Worm (Caenorhabditis elegans) whole organism, L3 larva: Measurements from ENCODE around the gene clec-258.

ENCODE experiments used
- R02D3.7 ChIP-seq: fragments of 150-350 bp; optimal IDR thresholded peaks from 2 replicates; lab custom pipeline; 2014; ENCODE audit warnings: missing biosample characterization, missing genetic modification characterization
- ZK546.5 ChIP-seq: sonication (generic microtip); optimal IDR thresholded peaks from 2 replicates; lab custom pipeline; 2017; ENCODE audit warnings: missing biosample characterization, missing genetic modification characterization
- aly-2 ChIP-seq: fragments of 150-350 bp; optimal IDR thresholded peaks from 2 replicates; lab custom pipeline; 2014; ENCODE audit warnings: missing biosample characterization, missing genetic modification characterization
- ceh-16 ChIP-seq: sonication (generic microtip); optimal IDR thresholded peaks from 2 replicates; lab custom pipeline; 2017; ENCODE audit warnings: missing biosample characterization, missing genetic modification characterization
- ceh-82 ChIP-seq: fragments of 150-350 bp; optimal IDR thresholded peaks from 2 replicates; lab custom pipeline; 2014; ENCODE audit warnings: missing biosample characterization, missing genetic modification characterization
- ceh-9 ChIP-seq: sonication (generic microtip); optimal IDR thresholded peaks from 2 replicates; lab custom pipeline; 2018; ENCODE audit warnings: missing biosample characterization, missing genetic modification characterization
- daf-12 ChIP-seq: fragments of 150-350 bp; optimal IDR thresholded peaks from 2 replicates; lab custom pipeline; 2014; ENCODE audit warnings: missing biosample characterization, missing genetic modification reagents, missing genetic modification characterization
- egl-27 ChIP-seq: sonication (generic microtip); optimal IDR thresholded peaks from 4 replicates; lab custom pipeline; 2017; ENCODE audit warnings: missing biosample characterization, missing genetic modification reagents, missing genetic modification characterization
- egl-5 ChIP-seq: fragments of 150-350 bp; optimal IDR thresholded peaks from 2 replicates; lab custom pipeline; 2017; ENCODE audit warnings: missing biosample characterization, missing genetic modification reagents, missing genetic modification characterization, inconsistent platforms
- elt-1 ChIP-seq: fragments of 150-350 bp; optimal IDR thresholded peaks from 2 replicates; lab custom pipeline; 2014; ENCODE audit warnings: missing biosample characterization, missing genetic modification characterization
- elt-2 ChIP-seq: sonication (generic microtip); optimal IDR thresholded peaks from 2 replicates; lab custom pipeline; 2016; ENCODE audit warnings: missing genetic modification reagents, mild to moderate bottlenecking, missing genetic modification characterization, missing compliant biosample characterization
- elt-3 ChIP-seq, 3 experiments: fragments of 150-350 bp in 1 of 3; sonication (generic microtip) in 2 of 3; optimal IDR thresholded peaks; 2 replicates in 2 of 3; 4 replicates in 1 of 3; lab custom pipeline; 2014 to 2017; ENCODE audit warnings: missing biosample characterization in 3 of 3, missing genetic modification characterization in 3 of 3
- eor-1 ChIP-seq, 2 experiments: fragments of 150-350 bp; optimal IDR thresholded peaks; 2 replicates each; lab custom pipeline; 2014 to 2018; ENCODE audit warnings: missing biosample characterization in 2 of 2, missing genetic modification characterization in 2 of 2
- fkh-10 ChIP-seq: sonication (generic microtip); optimal IDR thresholded peaks from 2 replicates; lab custom pipeline; 2017; ENCODE audit warnings: missing biosample characterization, missing genetic modification reagents, missing genetic modification characterization
- fkh-2 ChIP-seq: fragments of 150-350 bp; optimal IDR thresholded peaks from 2 replicates; lab custom pipeline; 2014; ENCODE audit warnings: missing biosample characterization, missing genetic modification reagents, missing genetic modification characterization
- fos-1 ChIP-seq: fragments of 150-350 bp; optimal IDR thresholded peaks from 2 replicates; lab custom pipeline; 2014; ENCODE audit warnings: missing biosample characterization, missing genetic modification characterization
- hmg-11 ChIP-seq: sonication (generic microtip); optimal IDR thresholded peaks from 2 replicates; lab custom pipeline; 2016; ENCODE audit warnings: missing genetic modification characterization, missing compliant biosample characterization
- mdl-1 ChIP-seq: fragments of 150-350 bp; optimal IDR thresholded peaks from 2 replicates; lab custom pipeline; 2014; ENCODE audit warnings: missing biosample characterization, missing genetic modification characterization
- mml-1 ChIP-seq: fragments of 150-350 bp; sonication (generic microtip); optimal IDR thresholded peaks from 3 replicates; lab custom pipeline; 2014; ENCODE audit warnings: missing biosample characterization, missing genetic modification characterization
- nhr-11 ChIP-seq: fragments of 150-350 bp; optimal IDR thresholded peaks from 2 replicates; lab custom pipeline; 2014; ENCODE audit warnings: missing biosample characterization, missing genetic modification characterization
- nhr-23 ChIP-seq: fragments of 150-350 bp; optimal IDR thresholded peaks from 2 replicates; lab custom pipeline; 2014; ENCODE audit warnings: missing biosample characterization, missing genetic modification reagents, missing genetic modification characterization
- nhr-237 ChIP-seq: fragments of 150-350 bp; optimal IDR thresholded peaks from 2 replicates; lab custom pipeline; 2014; ENCODE audit warnings: missing biosample characterization, missing genetic modification characterization
- nhr-25 ChIP-seq: sonication (generic microtip); optimal IDR thresholded peaks from 2 replicates; lab custom pipeline; 2017; ENCODE audit warnings: missing biosample characterization, missing genetic modification characterization
- nhr-28 ChIP-seq: fragments of 150-350 bp; optimal IDR thresholded peaks from 2 replicates; lab custom pipeline; 2014; ENCODE audit warnings: missing biosample characterization, missing genetic modification characterization
- nhr-43 ChIP-seq: sonication (generic microtip); optimal IDR thresholded peaks from 2 replicates; lab custom pipeline; 2016; ENCODE audit warnings: mild to moderate bottlenecking, missing genetic modification characterization, missing compliant biosample characterization; ENCODE audit not compliant: poor library complexity, severe bottlenecking
- nhr-67 ChIP-seq: fragments of 150-350 bp; optimal IDR thresholded peaks from 2 replicates; lab custom pipeline; 2014; ENCODE audit warnings: missing biosample characterization, missing genetic modification characterization
- nhr-76 ChIP-seq: fragments of 150-350 bp; sonication (generic microtip); optimal IDR thresholded peaks from 5 replicates; lab custom pipeline; 2014; ENCODE audit warnings: missing biosample characterization, missing genetic modification characterization
- nhr-77 ChIP-seq: fragments of 150-350 bp; optimal IDR thresholded peaks from 2 replicates; lab custom pipeline; 2014; ENCODE audit warnings: missing biosample characterization, missing genetic modification characterization
- pqm-1 ChIP-seq: fragments of 150-350 bp; optimal IDR thresholded peaks from 2 replicates; lab custom pipeline; 2017; ENCODE audit warnings: missing biosample characterization, missing genetic modification characterization, inconsistent platforms
- skn-1 ChIP-seq: fragments of 150-350 bp; optimal IDR thresholded peaks from 2 replicates; lab custom pipeline; 2014; ENCODE audit warnings: missing biosample characterization, missing genetic modification characterization
- snpc-4 ChIP-seq: fragments of 150-350 bp; optimal IDR thresholded peaks from 2 replicates; lab custom pipeline; 2014; ENCODE audit warnings: missing biosample characterization, missing genetic modification characterization
- tbx-2 ChIP-seq: sonication (generic microtip); optimal IDR thresholded peaks from 2 replicates; lab custom pipeline; 2016; ENCODE audit warnings: mild to moderate bottlenecking, missing genetic modification characterization, missing compliant biosample characterization
- unc-62 ChIP-seq: fragments of 150-350 bp; sonication (generic microtip); optimal IDR thresholded peaks from 4 replicates; lab custom pipeline; 2014; ENCODE audit warnings: missing biosample characterization, missing genetic modification reagents, missing genetic modification characterization
- zag-1 ChIP-seq: fragments of 150-350 bp; optimal IDR thresholded peaks from 2 replicates; lab custom pipeline; 2014; ENCODE audit warnings: missing biosample characterization, missing genetic modification characterization
- ztf-11 ChIP-seq: fragments of 150-350 bp; optimal IDR thresholded peaks from 2 replicates; lab custom pipeline; 2014; ENCODE audit warnings: missing biosample characterization, missing genetic modification characterization
- ztf-4 ChIP-seq: fragments of 150-350 bp; optimal IDR thresholded peaks from 2 replicates; lab custom pipeline; 2014; ENCODE audit warnings: missing biosample characterization, missing genetic modification characterization

Gene clec-258

DNA sequence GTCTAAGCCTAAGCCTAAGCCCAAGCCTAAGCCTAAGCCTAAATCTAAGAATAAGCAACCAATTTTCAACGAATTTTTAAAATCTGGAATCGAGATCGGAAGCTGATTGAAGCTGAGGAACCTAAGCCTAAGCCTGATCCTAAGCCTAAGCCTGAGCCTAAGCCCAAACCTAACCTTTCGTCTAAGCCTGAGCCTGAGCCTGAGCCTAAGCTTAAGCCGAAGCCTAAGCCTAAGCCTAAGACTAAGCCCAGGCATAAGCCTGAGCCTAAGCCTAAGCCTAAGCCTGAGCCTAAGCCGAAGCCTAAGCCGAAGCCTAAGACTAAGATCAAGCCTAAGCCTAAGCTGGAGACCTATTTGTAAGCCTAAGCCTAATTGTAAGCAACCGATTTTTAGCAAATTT lies 39.2 kb downstream of the clec-258 start:
- TF ChIP-seq mml-1 (tag; lab: Kevin White, UChicago) (no peak), ceh-16 (no peak), nhr-25 (tag; lab: Kevin White, UChicago) (no peak), ztf-4 (tag; lab: Kevin White, UChicago) (no peak), egl-27 (no peak), elt-1 (tag; lab: Kevin White, UChicago) (no peak), ztf-11 (tag; lab: Kevin White, UChicago) (no peak), aly-2 (tag; lab: Kevin White, UChicago) (no peak), egl-5 (tag; lab: Kevin White, UChicago) (no peak), ZK546.5 (tag; lab: Kevin White, UChicago) (no peak), mdl-1 (no peak), nhr-43 (no peak), nhr-28 (tag; lab: Kevin White, UChicago) (no peak), daf-12 (no peak)

DNA sequence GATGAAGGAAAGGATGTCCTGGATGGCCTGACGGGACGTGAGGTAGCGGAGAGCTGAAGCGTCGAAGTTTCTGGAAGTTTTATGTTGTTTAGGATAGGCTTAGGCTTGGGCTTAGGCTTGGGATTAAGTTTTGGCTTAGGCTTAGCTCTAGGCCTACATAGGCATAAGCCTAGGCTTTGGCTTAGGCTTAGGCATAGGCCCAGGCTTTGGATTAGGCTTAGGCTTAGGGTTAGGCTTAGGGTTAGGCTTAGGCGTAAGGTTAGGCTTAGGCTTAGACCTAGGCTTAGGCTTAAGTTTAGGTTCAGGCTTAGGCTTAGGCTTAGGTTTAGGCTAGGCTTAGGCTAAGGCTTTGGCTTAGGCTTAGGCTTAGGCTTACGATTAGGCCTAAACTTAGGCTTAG lies 41.0 kb downstream of the clec-258 start:
- TF ChIP-seq elt-2 (tag; lab: Kevin White, UChicago) (no peak), ztf-4 (tag; lab: Kevin White, UChicago) (no peak), skn-1 (no peak)

DNA sequence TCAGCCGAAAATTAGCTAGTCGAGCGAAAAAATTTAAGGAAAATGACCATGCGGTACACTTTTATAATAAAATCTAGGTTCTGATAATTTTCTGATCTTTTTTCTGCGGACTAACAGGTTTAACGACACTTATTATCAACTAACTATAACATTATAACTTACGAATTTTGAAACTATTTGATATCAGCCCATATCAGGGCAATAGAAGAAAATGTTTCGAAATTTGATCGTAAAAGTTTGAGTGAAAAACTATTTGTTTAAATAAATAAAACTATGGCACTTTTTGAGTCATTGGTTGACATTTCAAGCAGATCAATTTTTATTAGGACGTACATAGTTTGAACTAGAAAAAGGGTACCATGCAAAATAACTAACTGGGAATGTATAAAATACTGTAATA lies 42.6 kb downstream of the clec-258 start, which contains the start of gene pcp-4:
Gene pcp-4, minus strand, starts transcription at position 197 of the 400 bp plus-strand sequence.
- TF ChIP-seq pqm-1 (tag; lab: Kevin White, UChicago) (peak; percentile 14), elt-2 (tag; lab: Kevin White, UChicago) (peak; percentile 55), hmg-11 (tag; lab: Kevin White, UChicago) (no peak)

DNA sequence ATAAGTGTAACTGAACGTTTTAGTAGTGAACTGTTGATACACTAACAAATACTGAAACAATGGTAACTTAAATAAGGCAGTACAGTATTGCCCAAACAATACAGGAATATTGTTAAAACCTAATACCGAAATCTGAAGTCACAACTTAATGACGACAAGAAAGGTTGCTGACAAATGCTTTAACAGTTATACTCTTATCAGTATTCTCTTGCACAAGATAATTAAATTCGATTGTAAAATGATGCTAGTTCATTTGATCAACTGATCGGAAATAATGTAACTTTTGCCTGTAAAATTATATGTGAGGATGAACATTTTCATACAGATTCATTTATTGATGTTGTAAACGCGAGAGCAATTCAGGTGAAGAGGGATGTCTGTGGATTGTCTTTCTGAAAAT lies 43.3 kb downstream of the clec-258 start:
- TF ChIP-seq nhr-67 (tag; lab: Kevin White, UChicago) (no peak), unc-62 (no peak), egl-5 (tag; lab: Kevin White, UChicago) (no peak), nhr-77 (tag; lab: Kevin White, UChicago) (no peak), pqm-1 (tag; lab: Kevin White, UChicago) (peak; percentile 5), nhr-25 (tag; lab: Kevin White, UChicago) (no peak), R02D3.7 (tag; lab: Kevin White, UChicago) (no peak), tbx-2 (no peak), nhr-237 (tag; lab: Kevin White, UChicago) (no peak), ceh-82 (no peak), ztf-11 (tag; lab: Kevin White, UChicago) (no peak), elt-1 (tag; lab: Kevin White, UChicago) (no peak), elt-2 (tag; lab: Kevin White, UChicago) (peak; percentile 47), ceh-9 (tag; lab: Kevin White, UChicago) (no peak), fkh-10 (no peak), fos-1 (tag; lab: Kevin White, UChicago) (no peak), mdl-1 (no peak)

DNA sequence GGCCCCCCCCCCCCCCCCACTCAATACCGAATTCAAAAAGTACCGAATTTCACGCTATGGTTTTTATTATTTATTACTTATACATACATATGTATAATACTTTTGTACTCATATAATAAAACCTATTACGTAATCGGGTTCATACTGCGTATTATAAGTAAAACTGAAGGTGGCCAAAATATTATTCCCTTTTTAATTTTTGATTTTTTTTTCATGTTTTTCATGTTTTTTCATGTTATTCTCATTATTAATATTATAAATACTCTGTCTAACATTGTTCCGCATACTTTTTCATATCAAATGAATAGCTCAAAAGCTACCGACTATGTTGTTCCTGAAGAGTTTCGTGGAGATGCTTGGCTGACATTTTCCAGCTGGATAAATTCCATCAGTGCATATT lies 47.9 kb downstream of the clec-258 start, which contains the start of gene srw-38:
Gene srw-38, plus strand, starts transcription at position 301 of the 400 bp plus-strand sequence.
- TF ChIP-seq ceh-16 (no peak), nhr-28 (tag; lab: Kevin White, UChicago) (no peak), ztf-11 (tag; lab: Kevin White, UChicago) (no peak), egl-5 (tag; lab: Kevin White, UChicago) (no peak), daf-12 (no peak), nhr-25 (tag; lab: Kevin White, UChicago) (no peak), tbx-2 (no peak), elt-3 (tag; optimal IDR thresholded peaks at IDR 0.05; lab: Kevin White, UChicago) (no peak), nhr-11 (tag; lab: Kevin White, UChicago) (no peak), nhr-76 (tag; lab: Kevin White, UChicago) (no peak), nhr-23 (no peak), fkh-2 (tag; lab: Kevin White, UChicago) (no peak), zag-1 (tag; lab: Kevin White, UChicago) (no peak), eor-1 (tag; optimal IDR thresholded peaks at IDR 0.05; lab: Kevin White, UChicago) (no peak), snpc-4 (tag; lab: Kevin White, UChicago) (no peak)
